Worm (Caenorhabditis elegans) whole organism, L1 larva: ENCODE data around the gene R03D7.15.

Source experiments
- ceh-8 ChIP-seq: fragments of 200-800 bp; sonication (Bioruptor generic); optimal IDR thresholded peaks from 2 replicates; lab custom pipeline; 2018; ENCODE audit warnings: mild to moderate bottlenecking, missing genetic modification characterization, moderate library complexity, missing compliant biosample characterization
- fkh-10 ChIP-seq: sonication (generic microtip); optimal IDR thresholded peaks from 2 replicates; lab custom pipeline; 2017; ENCODE audit warnings: missing biosample characterization, missing genetic modification reagents, missing genetic modification characterization
- lin-15B ChIP-seq: fragments of 150-350 bp; sonication (generic microtip); optimal IDR thresholded peaks from 3 replicates; lab custom pipeline; 2014; ENCODE audit warnings: missing biosample characterization, missing genetic modification characterization
- lsy-2 ChIP-seq, 2 experiments: fragments of 150-350 bp; optimal IDR thresholded peaks; 2 replicates each; lab custom pipeline; 2014; ENCODE audit warnings: missing biosample characterization in 2 of 2, missing genetic modification characterization in 2 of 2
- nhr-77 ChIP-seq: fragments of 150-350 bp; optimal IDR thresholded peaks from 2 replicates; lab custom pipeline; 2014; ENCODE audit warnings: missing biosample characterization, missing genetic modification characterization
- skn-1 ChIP-seq: fragments of 150-350 bp; optimal IDR thresholded peaks from 2 replicates; lab custom pipeline; 2014; ENCODE audit warnings: missing biosample characterization, missing genetic modification characterization
- swsn-7 ChIP-seq: sonication (generic microtip); optimal IDR thresholded peaks from 2 replicates; lab custom pipeline; 2016; ENCODE audit warnings: missing genetic modification characterization, missing compliant biosample characterization
- unc-86 ChIP-seq: sonication (generic microtip); optimal IDR thresholded peaks from 2 replicates; lab custom pipeline; 2016; ENCODE audit warnings: missing genetic modification characterization, missing compliant biosample characterization
- ztf-4 ChIP-seq: fragments of 150-350 bp; optimal IDR thresholded peaks from 2 replicates; lab custom pipeline; 2014; ENCODE audit warnings: missing biosample characterization, missing genetic modification characterization

DNA sequence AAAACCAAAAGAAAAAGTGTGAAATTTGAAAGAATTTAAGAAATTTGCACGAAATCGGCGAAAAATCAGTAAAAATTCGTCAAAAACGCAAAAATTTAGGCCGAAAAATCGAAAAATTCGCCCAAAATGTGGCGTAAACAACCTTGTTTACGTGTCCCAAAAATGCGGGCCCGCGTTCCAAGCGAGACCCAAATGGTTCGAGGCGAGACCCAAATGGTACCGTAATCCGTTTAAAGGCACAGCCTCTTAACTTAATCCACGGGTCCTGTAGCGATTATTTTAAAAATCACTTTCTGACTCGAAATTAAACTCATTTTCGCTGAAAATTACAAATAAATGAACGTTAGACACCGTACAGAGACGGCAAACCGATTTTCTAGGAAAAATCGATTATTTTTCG, 6.7 kb upstream of the R03D7.15 start:
- TF ChIP-seq skn-1 (tag; lab: Kevin White, UChicago), result no peak
- no peak for TF ChIP-seq swsn-7 (tag; lab: Kevin White, UChicago)
- no peak for TF ChIP-seq lsy-2 (tag; optimal IDR thresholded peaks at IDR 0.05; lab: Kevin White, UChicago)
- no peak for TF ChIP-seq nhr-77 (tag; lab: Kevin White, UChicago)
- TF ChIP-seq unc-86 (tag; lab: Kevin White, UChicago), result no peak
- TF ChIP-seq lin-15B, result no peak
- no peak for TF ChIP-seq ceh-8 (GFP tag; lab: Kevin White, UChicago)
- no peak for TF ChIP-seq ztf-4 (tag; lab: Kevin White, UChicago)
- no peak for TF ChIP-seq fkh-10
